Fruit fly (Drosophila melanogaster): ENCODE measurements around the gene CG31517.
A peak's percentile ranks its signal among the peaks of the same experiment; 100 is the strongest.

The CG31517 gene

dm6 chr3R:13948237-13948636 lies at the start of gene CG31517:
TSS of gene CG31517 (plus strand) at chr3R:13948420.
- TF ChIP-seq CTCF (GFP tag; optimal IDR thresholded peaks at IDR 0.05) (peak; percentile 66), HLH3B (GFP tag; IDR thresholded peaks at IDR 0.05) (no peak), zen (tag; optimal IDR thresholded peaks at IDR 0.05) (peak; percentile 4)

dm6 chr3R:13899727-13900209 lies 48.5 kb upstream of the CG31517 start:
- TF ChIP-seq CG10267 (tag; optimal IDR thresholded peaks at IDR 0.05) (no peak), nmo (GFP tag; optimal IDR thresholded peaks at IDR 0.05) (no peak), CG32532 (GFP tag; IDR thresholded peaks at IDR 0.05) (no peak), CG18619 (GFP tag; optimal IDR thresholded peaks at IDR 0.05) (no peak), seq (GFP tag; IDR thresholded peaks at IDR 0.05) (no peak), CG4360 (GFP tag; IDR thresholded peaks at IDR 0.05) (no peak), CG11504 (tag; optimal IDR thresholded peaks at IDR 0.05) (no peak), D (optimal IDR thresholded peaks at IDR 0.05) (peak; percentile 97), D (GFP tag; optimal IDR thresholded peaks at IDR 0.05) (no peak), Myb (GFP tag; optimal IDR thresholded peaks at IDR 0.05) (no peak), sd (tag; optimal IDR thresholded peaks at IDR 0.05) (no peak), Gug (GFP tag; IDR thresholded peaks at IDR 0.05) (no peak), cad (GFP tag; optimal IDR thresholded peaks at IDR 0.05) (peak; percentile 39), CG2129 (GFP tag; IDR thresholded peaks at IDR 0.05; ENCODE audit: partially characterized antibody) (no peak), CG11456 (GFP tag; IDR thresholded peaks at IDR 0.05) (0 out of 3 replicates have a peak, but pooled peaks have one; percentile 12), zen (tag; optimal IDR thresholded peaks at IDR 0.05) (peak; percentile 94), toy (GFP tag; IDR thresholded peaks at IDR 0.05) (no peak), CG9932 (GFP tag; IDR thresholded peaks at IDR 0.05) (no peak), prd (optimal IDR thresholded peaks at IDR 0.05) (no peak), prd (GFP tag; IDR thresholded peaks at IDR 0.05) (peak; percentile 31; the same call in 1 of the 3 replicates), Hand (GFP tag; optimal IDR thresholded peaks at IDR 0.05) (no peak), sc (optimal IDR thresholded peaks at IDR 0.05) (no peak), sc (GFP tag; optimal IDR thresholded peaks at IDR 0.05) (no peak), ind (GFP tag; optimal IDR thresholded peaks at IDR 0.05) (no peak), CG16815 (GFP tag; optimal IDR thresholded peaks at IDR 0.05) (no peak), CG18764 (GFP tag; optimal IDR thresholded peaks at IDR 0.05) (no peak)

- TF ChIP-seq CG10321 (GFP tag; IDR thresholded peaks at IDR 0.05) (peak; percentile 99), schlank (tag; optimal IDR thresholded peaks at IDR 0.05) (no peak), CG34224 (GFP tag; IDR thresholded peaks at IDR 0.05; ENCODE audit: partially characterized antibody) (peak; percentile 41; the same call in 1 of the 3 replicates), Bgb (GFP tag; IDR thresholded peaks at IDR 0.05; ENCODE audit: partially characterized antibody) (peak; percentile 59; the same call in 1 of the 2 replicates), CG7372 (GFP tag; IDR thresholded peaks at IDR 0.05) (no peak), Dad (GFP tag; optimal IDR thresholded peaks at IDR 0.05) (no peak), CG1832 (GFP tag; optimal IDR thresholded peaks at IDR 0.05) (peak; percentile 99), sna (GFP tag; IDR thresholded peaks at IDR 0.05; ENCODE audit: partially characterized antibody) (peak; percentile 62), CG9932 (GFP tag; IDR thresholded peaks at IDR 0.05) (0 out of 2 replicates have a peak, but pooled peaks have one; percentile 10), sr (GFP tag; IDR thresholded peaks at IDR 0.05) (peak; percentile 33; the same call in 1 of the 3 replicates), Deaf1 (tag; optimal IDR thresholded peaks at IDR 0.05) (peak; percentile 56), tna (GFP tag; IDR thresholded peaks at IDR 0.05; ENCODE audit: partially characterized antibody) (no peak; the same call in 1 of the 2 replicates), maf-S (GFP tag; optimal IDR thresholded peaks at IDR 0.05) (no peak), Stat92E (GFP tag; optimal IDR thresholded peaks at IDR 0.05) (peak in 1 of 3 experiments; percentile 62), CoRest (tag; optimal IDR thresholded peaks at IDR 0.05) (peak; percentile 61), CG42726 (GFP tag; IDR thresholded peaks at IDR 0.05; ENCODE audit: partially characterized antibody) (peak; percentile 34; the same call in 1 of the 2 replicates), luna (GFP tag; optimal IDR thresholded peaks at IDR 0.05) (no peak), Kr (GFP tag; optimal IDR thresholded peaks at IDR 0.05) (peak; percentile 64), Lhr (GFP tag; optimal IDR thresholded peaks at IDR 0.05) (no peak), ara (GFP tag; IDR thresholded peaks at IDR 0.05) (0 out of 2 replicates have a peak, but pooled peaks have one; percentile 13), CG2712 (tag; optimal IDR thresholded peaks at IDR 0.05) (peak; percentile 3), CG17829 (tag; optimal IDR thresholded peaks at IDR 0.05) (peak; percentile 67), CG13287 (GFP tag; IDR thresholded peaks at IDR 0.05; ENCODE audit: partially characterized antibody) (peak; percentile 50; the same call in 1 of the 2 replicates)
Observed at dm6 chr3R:13901543-13901945, 46.7 kb upstream of the CG31517 start, which contains the start of gene ems. TSS of gene ems (plus strand) at chr3R:13901853.

Measured in whole organism, embryonic.